Worm (Caenorhabditis elegans) whole organism, L3 larva: Measurements from ENCODE around the gene Y59C2A.3.

ENCODE experiments used
- ceh-9 ChIP-seq: sonication (generic microtip); optimal IDR thresholded peaks from 2 replicates; lab custom pipeline; 2018; ENCODE audit warnings: missing biosample characterization, missing genetic modification characterization
- fkh-10 ChIP-seq: sonication (generic microtip); optimal IDR thresholded peaks from 2 replicates; lab custom pipeline; 2017; ENCODE audit warnings: missing biosample characterization, missing genetic modification reagents, missing genetic modification characterization
- nhr-11 ChIP-seq: fragments of 150-350 bp; optimal IDR thresholded peaks from 2 replicates; lab custom pipeline; 2014; ENCODE audit warnings: missing biosample characterization, missing genetic modification characterization
- nhr-28 ChIP-seq: fragments of 150-350 bp; optimal IDR thresholded peaks from 2 replicates; lab custom pipeline; 2014; ENCODE audit warnings: missing biosample characterization, missing genetic modification characterization
- snpc-4 ChIP-seq: fragments of 150-350 bp; optimal IDR thresholded peaks from 2 replicates; lab custom pipeline; 2014; ENCODE audit warnings: missing biosample characterization, missing genetic modification characterization
- tbx-2 ChIP-seq: sonication (generic microtip); optimal IDR thresholded peaks from 2 replicates; lab custom pipeline; 2016; ENCODE audit warnings: mild to moderate bottlenecking, missing genetic modification characterization, missing compliant biosample characterization
- ztf-11 ChIP-seq: fragments of 150-350 bp; optimal IDR thresholded peaks from 2 replicates; lab custom pipeline; 2014; ENCODE audit warnings: missing biosample characterization, missing genetic modification characterization

- TF ChIP-seq snpc-4, result no peak
- no peak for TF ChIP-seq nhr-28 (tag; lab: Kevin White, UChicago)
- TF ChIP-seq nhr-11, result no peak
- TF ChIP-seq ztf-11 (tag; lab: Kevin White, UChicago), result no peak
- no peak for TF ChIP-seq fkh-10 (GFP tag; lab: Kevin White, UChicago)
- no peak for TF ChIP-seq ceh-9
- no peak for TF ChIP-seq tbx-2 (tag; lab: Kevin White, UChicago)
These were observed 13.5 kb downstream of the Y59C2A.3 start for ce11 chrII:2206064-2206722.
